Worm (Caenorhabditis elegans): Measurements from ENCODE around the gene pqn-25.

ce11 chrIII:5478011-5478410 is 34.4 kb downstream of the pqn-25 start, which contains the start of gene R02F2.10:
- no peak for TF ChIP-seq ref-1 (GFP tag; conservative IDR thresholded peaks at IDR 0.05)
- TF ChIP-seq klf-2 (GFP tag; conservative IDR thresholded peaks at IDR 0.05) = no peak
- TF ChIP-seq tab-1 (GFP tag; IDR thresholded peaks at IDR 0.05) = no peak
